Worm (Caenorhabditis elegans) whole organism, L1 larva: Measurements from ENCODE around the gene hlh-10.

Source experiments
- C04F5.9 ChIP-seq: sonication (generic microtip); optimal IDR thresholded peaks from 2 replicates; lab custom pipeline; 2016; ENCODE audit warnings: missing genetic modification characterization, missing compliant biosample characterization
- C34B4.2 ChIP-seq: sonication (generic microtip); optimal IDR thresholded peaks from 2 replicates; lab custom pipeline; 2017; ENCODE audit warnings: mild to moderate bottlenecking, missing genetic modification characterization, missing compliant biosample characterization
- F16B12.6 ChIP-seq: fragments of 150-350 bp; optimal IDR thresholded peaks from 2 replicates; lab custom pipeline; 2014; ENCODE audit warnings: missing biosample characterization, missing genetic modification characterization
- alr-1 ChIP-seq: fragments of 200-800 bp; sonication (Bioruptor generic); optimal IDR thresholded peaks from 2 replicates; lab custom pipeline; 2018; ENCODE audit warnings: borderline replicate concordance, mild to moderate bottlenecking, missing genetic modification characterization, missing compliant biosample characterization
- ama-1 ChIP-seq: fragments of 150-350 bp; optimal IDR thresholded peaks from 2 replicates; lab custom pipeline; 2014
- blmp-1 ChIP-seq: fragments of 150-350 bp; optimal IDR thresholded peaks from 2 replicates; lab custom pipeline; 2014; ENCODE audit warnings: missing biosample characterization, missing genetic modification characterization
- ceh-8 ChIP-seq: fragments of 200-800 bp; sonication (Bioruptor generic); optimal IDR thresholded peaks from 2 replicates; lab custom pipeline; 2018; ENCODE audit warnings: mild to moderate bottlenecking, missing genetic modification characterization, moderate library complexity, missing compliant biosample characterization
- ceh-82 ChIP-seq, 3 experiments: fragments of 150-350 bp in 1 of 3; sonication (generic microtip) in 2 of 3; optimal IDR thresholded peaks; 2 replicates each; lab custom pipeline; 2014 to 2017; ENCODE audit warnings: missing biosample characterization in 3 of 3, missing genetic modification characterization in 3 of 3
- ceh-90 ChIP-seq: sonication (generic microtip); optimal IDR thresholded peaks from 2 replicates; lab custom pipeline; 2016; ENCODE audit warnings: missing genetic modification characterization, missing compliant biosample characterization
- dsc-1 ChIP-seq: sonication (generic microtip); optimal IDR thresholded peaks from 2 replicates; lab custom pipeline; 2016; ENCODE audit warnings: mild to moderate bottlenecking, missing genetic modification characterization, missing compliant biosample characterization
- efl-1 ChIP-seq, 4 experiments: fragments of 150-350 bp; optimal IDR thresholded peaks in 3 of 4; peaks in 1 of 4; 1 replicate in 1 of 4; 2 replicates in 3 of 4; lab custom pipeline; 2014; ENCODE audit warnings: missing biosample characterization in 2 of 4, missing genetic modification characterization in 2 of 4, missing genetic modification reagents in 2 of 4
- efl-3 ChIP-seq: fragments of 200-800 bp; sonication (Bioruptor generic); optimal IDR thresholded peaks from 2 replicates; lab custom pipeline; 2018; ENCODE audit warnings: mild to moderate bottlenecking, missing genetic modification characterization, missing compliant biosample characterization
- egl-27 ChIP-seq, 2 experiments: fragments of 150-350 bp in 1 of 2; sonication (generic microtip); optimal IDR thresholded peaks; 3 replicates each; lab custom pipeline; 2017 to 2018; ENCODE audit warnings: missing biosample characterization in 2 of 2, missing genetic modification characterization in 2 of 2, missing genetic modification reagents in 2 of 2
- elt-2 ChIP-seq: sonication (generic microtip); optimal IDR thresholded peaks from 2 replicates; lab custom pipeline; 2016; ENCODE audit warnings: missing genetic modification characterization, mild to moderate bottlenecking, inconsistent platforms, missing compliant biosample characterization, missing genetic modification reagents
- elt-3 ChIP-seq, 6 experiments: fragments of 150-350 bp in 1 of 6; sonication (generic microtip); optimal IDR thresholded peaks; 2 replicates each; lab custom pipeline; 2017 to 2018; ENCODE audit warnings: missing biosample characterization in 6 of 6, missing genetic modification characterization in 6 of 6, inconsistent platforms in 1 of 6
- fkh-10 ChIP-seq: sonication (generic microtip); optimal IDR thresholded peaks from 2 replicates; lab custom pipeline; 2017; ENCODE audit warnings: missing biosample characterization, missing genetic modification reagents, missing genetic modification characterization
- fkh-4 ChIP-seq: sonication (generic microtip); optimal IDR thresholded peaks from 2 replicates; lab custom pipeline; 2016; ENCODE audit warnings: missing compliant biosample characterization, missing genetic modification characterization, borderline replicate concordance
- fkh-8 ChIP-seq: sonication (generic microtip); optimal IDR thresholded peaks from 2 replicates; lab custom pipeline; 2016; ENCODE audit warnings: mild to moderate bottlenecking, missing genetic modification characterization, missing compliant biosample characterization
- fos-1 ChIP-seq: fragments of 150-350 bp; optimal IDR thresholded peaks from 2 replicates; lab custom pipeline; 2014; ENCODE audit warnings: missing biosample characterization, missing genetic modification characterization
- hlh-17 ChIP-seq: fragments of 200-800 bp; sonication (Bioruptor generic); optimal IDR thresholded peaks from 2 replicates; lab custom pipeline; 2018; ENCODE audit warnings: missing genetic modification characterization, mild to moderate bottlenecking, missing compliant biosample characterization, moderate library complexity, borderline replicate concordance
- jun-1 ChIP-seq: fragments of 150-350 bp; optimal IDR thresholded peaks from 2 replicates; lab custom pipeline; 2014; ENCODE audit warnings: missing biosample characterization, missing genetic modification reagents, missing genetic modification characterization
- lin-13 ChIP-seq: fragments of 150-350 bp; optimal IDR thresholded peaks from 2 replicates; lab custom pipeline; 2014; ENCODE audit warnings: missing biosample characterization, missing genetic modification reagents, missing genetic modification characterization
- lin-14 ChIP-seq: fragments of 200-800 bp; sonication (Bioruptor generic); optimal IDR thresholded peaks from 2 replicates; lab custom pipeline; 2018; ENCODE audit warnings: mild to moderate bottlenecking, missing genetic modification characterization, moderate library complexity, missing compliant biosample characterization
- lin-35 ChIP-seq, 2 experiments: fragments of 150-350 bp; optimal IDR thresholded peaks; 2 replicates each; lab custom pipeline; 2014; ENCODE audit warnings: missing biosample characterization in 2 of 2, missing genetic modification characterization in 2 of 2, missing genetic modification reagents in 2 of 2
- lir-3 ChIP-seq: sonication (generic microtip); optimal IDR thresholded peaks from 2 replicates; lab custom pipeline; 2016; ENCODE audit warnings: mild to moderate bottlenecking, missing genetic modification characterization, moderate library complexity, missing compliant biosample characterization; ENCODE audit not compliant: poor library complexity
- lsy-2 ChIP-seq, 2 experiments: fragments of 150-350 bp; optimal IDR thresholded peaks; 2 replicates each; lab custom pipeline; 2014; ENCODE audit warnings: missing biosample characterization in 2 of 2, missing genetic modification characterization in 2 of 2
- mab-9 ChIP-seq: fragments of 200-800 bp; sonication (Bioruptor generic); IDR thresholded peaks from 2 replicates; pipeline ENCODE4 v1.3.6; 2022; ENCODE audit warnings: missing genetic modification reagents, missing genetic modification characterization, missing compliant biosample characterization
- mdl-1 ChIP-seq, 2 experiments: fragments of 150-350 bp; optimal IDR thresholded peaks; 2 replicates each; lab custom pipeline; 2014 to 2017; ENCODE audit warnings: missing biosample characterization in 2 of 2, missing genetic modification characterization in 2 of 2, inconsistent platforms in 1 of 2
- mep-1 ChIP-seq: fragments of 150-350 bp; optimal IDR thresholded peaks from 2 replicates; lab custom pipeline; 2014; ENCODE audit warnings: missing biosample characterization, missing genetic modification characterization
- nhr-11 ChIP-seq: fragments of 150-350 bp; optimal IDR thresholded peaks from 2 replicates; lab custom pipeline; 2014; ENCODE audit warnings: missing biosample characterization, missing genetic modification characterization
- nhr-12 ChIP-seq: sonication (generic microtip); optimal IDR thresholded peaks from 2 replicates; lab custom pipeline; 2017; ENCODE audit warnings: missing biosample characterization, missing genetic modification characterization
- nhr-19 ChIP-seq: fragments of 200-800 bp; sonication (Bioruptor generic); conservative IDR thresholded peaks from 2 replicates; pipeline ENCODE4 v1.3.6; 2022; ENCODE audit warnings: missing genetic modification characterization, missing compliant biosample characterization
- nhr-237 ChIP-seq: fragments of 150-350 bp; optimal IDR thresholded peaks from 2 replicates; lab custom pipeline; 2014; ENCODE audit warnings: missing biosample characterization, missing genetic modification characterization
- nhr-28 ChIP-seq: fragments of 150-350 bp; optimal IDR thresholded peaks from 2 replicates; lab custom pipeline; 2014; ENCODE audit warnings: missing biosample characterization, missing genetic modification characterization
- nhr-76 ChIP-seq: sonication (generic microtip); optimal IDR thresholded peaks from 2 replicates; lab custom pipeline; 2017; ENCODE audit warnings: missing biosample characterization, missing genetic modification characterization
- nhr-84 ChIP-seq: sonication (generic microtip); optimal IDR thresholded peaks from 2 replicates; lab custom pipeline; 2017; ENCODE audit warnings: missing biosample characterization, missing genetic modification characterization
- nhr-85 ChIP-seq: sonication (generic microtip); peaks from one replicate; lab custom pipeline; 2016; ENCODE audit warnings: missing genetic modification characterization, inconsistent platforms, missing compliant biosample characterization
- nhr-90 ChIP-seq: sonication (generic microtip); optimal IDR thresholded peaks from 2 replicates; lab custom pipeline; 2016; ENCODE audit warnings: mild to moderate bottlenecking, missing genetic modification characterization, missing compliant biosample characterization; ENCODE audit not compliant: poor library complexity
- rnt-1 ChIP-seq: sonication (generic microtip); optimal IDR thresholded peaks from 2 replicates; lab custom pipeline; 2016; ENCODE audit warnings: mild to moderate bottlenecking, missing genetic modification characterization, moderate library complexity, missing compliant biosample characterization
- skn-1 ChIP-seq: fragments of 150-350 bp; optimal IDR thresholded peaks from 2 replicates; lab custom pipeline; 2014; ENCODE audit warnings: missing biosample characterization, missing genetic modification characterization
- snpc-4 ChIP-seq: fragments of 150-350 bp; optimal IDR thresholded peaks from 2 replicates; lab custom pipeline; 2014; ENCODE audit warnings: missing biosample characterization, missing genetic modification characterization
- sox-4 ChIP-seq: sonication (generic microtip); optimal IDR thresholded peaks from 2 replicates; lab custom pipeline; 2016; ENCODE audit warnings: missing genetic modification characterization, missing compliant biosample characterization
- unc-86 ChIP-seq: sonication (generic microtip); optimal IDR thresholded peaks from 2 replicates; lab custom pipeline; 2016; ENCODE audit warnings: missing genetic modification characterization, missing compliant biosample characterization
- unc-98 ChIP-seq: fragments of 200-800 bp; sonication (Bioruptor generic); IDR thresholded peaks from 2 replicates; pipeline ENCODE4 v1.3.6; 2022; ENCODE audit warnings: missing genetic modification characterization, missing compliant biosample characterization
- vab-15 ChIP-seq: sonication (generic microtip); optimal IDR thresholded peaks from 2 replicates; lab custom pipeline; 2017; ENCODE audit warnings: missing genotype, mild to moderate bottlenecking, missing genetic modification characterization, missing compliant biosample characterization
- xbp-1 ChIP-seq: sonication (generic microtip); optimal IDR thresholded peaks from 2 replicates; lab custom pipeline; 2016; ENCODE audit warnings: missing genetic modification characterization, missing compliant biosample characterization
- zag-1 ChIP-seq: fragments of 150-350 bp; optimal IDR thresholded peaks from 2 replicates; lab custom pipeline; 2014; ENCODE audit warnings: missing biosample characterization, missing genetic modification characterization
- ztf-4 ChIP-seq: fragments of 150-350 bp; optimal IDR thresholded peaks from 2 replicates; lab custom pipeline; 2014; ENCODE audit warnings: missing biosample characterization, missing genetic modification characterization

Gene hlh-10

ce11 chrV:9246260-9246659, 35.8 kb downstream of the hlh-10 start, which contains the start of gene aat-2:
Gene aat-2 (minus strand): TSS chrV:9246360.
- TF ChIP-seq nhr-90 (tag; lab: Kevin White, UChicago) (no peak), unc-98 (GFP tag; lab: Robert Waterston, UW) (no peak)
- TF ChIP-seq, all 84 proteins: peak for 0

ce11 chrV:9243171-9243996, 38.6 kb downstream of the hlh-10 start, which contains the start of gene glo-4:
Gene glo-4 (minus strand): TSS chrV:9243221.
- TF ChIP-seq C04F5.9 (tag; lab: Kevin White, UChicago) (peak; percentile 26), elt-2 (peak; percentile 64), fkh-10 (GFP tag; lab: Kevin White, UChicago) (peak; percentile 91), lin-14 (GFP tag; lab: Kevin White, UChicago) (peak; percentile 94), mdl-1 (tag; optimal IDR thresholded peaks at IDR 0.05; lab: Kevin White, UChicago) (peak in 1 of 2 experiments; percentile 68), egl-27 (tag; optimal IDR thresholded peaks at IDR 0.05; lab: Kevin White, UChicago) (no peak), mab-9 (peak; percentile 58; the same call in 1 of the 2 replicates), ceh-90 (tag; lab: Kevin White, UChicago) (peak; percentile 4), zag-1 (peak; percentile 35), fkh-4 (no peak), nhr-237 (no peak), jun-1 (tag; lab: Kevin White, UChicago) (peak; percentile 9), ztf-4 (tag; lab: Kevin White, UChicago) (peak; percentile 57), lin-13 (GFP tag; lab: Kevin White, UChicago) (peak; percentile 49), efl-1 (optimal IDR thresholded peaks at IDR 0.05; lab: Kevin White, UChicago) (peak; percentile 82 to 85), efl-1 (GFP tag; optimal IDR thresholded peaks at IDR 0.05 in 1 of 2; lab: Kevin White, UChicago) (peak; percentile 78 to 97), nhr-76 (tag; lab: Kevin White, UChicago) (no peak), mep-1 (tag; lab: Kevin White, UChicago) (peak; percentile 96), xbp-1 (tag; lab: Kevin White, UChicago) (peak; percentile 81), ceh-8 (GFP tag; lab: Kevin White, UChicago) (peak; percentile 66), nhr-19 (GFP tag; lab: Robert Waterston, UW) (peak; percentile 77), ceh-82 (tag; optimal IDR thresholded peaks at IDR 0.05; lab: Kevin White, UChicago) (peak; percentile 83 to 84 (median 83)), ama-1 (lab: Kevin White, UChicago) (peak; percentile 46), C34B4.2 (tag; lab: Kevin White, UChicago) (no peak), vab-15 (tag; lab: Kevin White, UChicago) (no peak), lir-3 (peak; percentile 28), nhr-84 (tag; lab: Kevin White, UChicago) (no peak), lin-35 (GFP tag; optimal IDR thresholded peaks at IDR 0.05; lab: Kevin White, UChicago) (peak; percentile 85 to 89), lsy-2 (tag; optimal IDR thresholded peaks at IDR 0.05; lab: Kevin White, UChicago) (peak; percentile 81 to 89), fkh-8 (tag; lab: Kevin White, UChicago) (peak; percentile 73), snpc-4 (tag; lab: Kevin White, UChicago) (peak; percentile 69), nhr-85 (tag; lab: Kevin White, UChicago) (peak; percentile 91), unc-86 (tag; lab: Kevin White, UChicago) (peak; percentile 83), blmp-1 (tag; lab: Kevin White, UChicago) (peak; percentile 88), alr-1 (no peak), sox-4 (tag; lab: Kevin White, UChicago) (no peak), nhr-12 (no peak), efl-3 (no peak), fos-1 (peak; percentile 58), nhr-11 (tag; lab: Kevin White, UChicago) (no peak), skn-1 (peak; percentile 52), elt-3 (tag; optimal IDR thresholded peaks at IDR 0.05; lab: Kevin White, UChicago) (peak in 2 of 6 experiments; percentile 40 to 70), nhr-90 (tag; lab: Kevin White, UChicago) (peak; percentile 68), nhr-28 (tag; lab: Kevin White, UChicago) (no peak), dsc-1 (tag; lab: Kevin White, UChicago) (peak; percentile 67), hlh-17 (GFP tag; lab: Kevin White, UChicago) (no peak), rnt-1 (tag; lab: Kevin White, UChicago) (peak; percentile 78), F16B12.6 (tag; lab: Kevin White, UChicago) (peak; percentile 48)
